Worm (Caenorhabditis elegans) whole organism, dauer: ENCODE data around the gene F19G12.1.

ENCODE experiments used
- unc-62 ChIP-seq: sonication (generic microtip); optimal IDR thresholded peaks from 2 replicates; lab custom pipeline; 2017; ENCODE audit warnings: missing biosample characterization, missing genetic modification reagents, missing genetic modification characterization

F19G12.1 gene

ce11 chrX:1416776-1417354 lies 13.9 kb upstream of the F19G12.1 start, which contains the start of the genes F19G12.4 and F19G12.8:
F19G12.4 (plus strand) TSS chrX:1417304.
F19G12.8 (plus strand) TSS chrX:1417320.
- no peak for TF ChIP-seq unc-62

- no peak for TF ChIP-seq unc-62
Measured at ce11 chrX:1419163-1419696, 11.6 kb upstream of the F19G12.1 start, which contains the start of gene F19G12.9. F19G12.9 (plus strand) TSS chrX:1419213.

- TF ChIP-seq unc-62, result no peak
Measured at ce11 chrX:1420524-1420923, 10.3 kb upstream of the F19G12.1 start.

ce11 chrX:1424509-1424908 lies 6.3 kb upstream of the F19G12.1 start, which contains the start of gene F19G12.3:
F19G12.3 (plus strand) TSS chrX:1424809.
- TF ChIP-seq unc-62, result no peak

ce11 chrX:1426425-1426824 lies 4.4 kb upstream of the F19G12.1 start, which contains the start of gene F19G12.11:
F19G12.11 (minus strand) TSS chrX:1426525.
- TF ChIP-seq unc-62, result no peak

ce11 chrX:1437097-1437496 lies 6.3 kb downstream of the F19G12.1 start:
- no peak for TF ChIP-seq unc-62

- no peak for TF ChIP-seq unc-62
Measured at ce11 chrX:1438925-1439324, 8.1 kb downstream of the F19G12.1 start.

ce11 chrX:1440161-1440560 lies 9.4 kb downstream of the F19G12.1 start, which contains the start of gene sedl-1:
sedl-1 (minus strand) TSS chrX:1440261.
- no peak for TF ChIP-seq unc-62

- TF ChIP-seq unc-62, result no peak
Measured at ce11 chrX:1441602-1442183, 10.9 kb downstream of the F19G12.1 start.

- no peak for TF ChIP-seq unc-62
Measured at ce11 chrX:1443556-1444243, 12.9 kb downstream of the F19G12.1 start.

ce11 chrX:1445696-1446095 lies 14.9 kb downstream of the F19G12.1 start:
- TF ChIP-seq unc-62, result no peak

ce11 chrX:1446593-1447141 lies 15.9 kb downstream of the F19G12.1 start, which contains the start of gene zfp-3:
zfp-3 (minus strand) TSS chrX:1446643.
- peak; percentile 5 for TF ChIP-seq unc-62

- no peak for TF ChIP-seq unc-62
Measured at ce11 chrX:1450352-1450818, 19.6 kb downstream of the F19G12.1 start, which contains the start of gene W05H7.1. W05H7.1 (plus strand) TSS chrX:1450768.

- no peak for TF ChIP-seq unc-62
Measured at ce11 chrX:1451240-1451639, 20.4 kb downstream of the F19G12.1 start.

ce11 chrX:1451816-1452602 lies 21.2 kb downstream of the F19G12.1 start:
- TF ChIP-seq unc-62, result no peak

- TF ChIP-seq unc-62, result no peak
Measured at ce11 chrX:1453770-1454169, 23.0 kb downstream of the F19G12.1 start, which contains the start of gene cebp-1. cebp-1 (minus strand) TSS chrX:1453868.
